Fruit fly (Drosophila melanogaster) whole organism, embryonic: ENCODE measurements around the gene Pgant2.

Experiments used
- B-H2 ChIP-seq: fragments of 200-800 bp; sonication (Bioruptor generic); optimal IDR thresholded peaks from 2 replicates; lab custom pipeline; 2018; ENCODE audit warnings: missing biosample characterization, mild to moderate bottlenecking, missing genetic modification characterization
- Blimp-1 ChIP-seq: fragments of 200-800 bp; sonication (Bioruptor generic); optimal IDR thresholded peaks from 3 replicates; lab custom pipeline; 2018; ENCODE audit warnings: missing biosample characterization, missing genetic modification characterization, mild to moderate bottlenecking, moderate library complexity, missing genetic modification reagents
- CG10209 ChIP-seq: fragments of 200-800 bp; sonication (Bioruptor generic); optimal IDR thresholded peaks from 3 replicates; lab custom pipeline; 2017; ENCODE audit warnings: missing biosample characterization, mild to moderate bottlenecking, missing genetic modification characterization, missing genetic modification reagents
- CG10267 ChIP-seq: fragments of 200-800 bp; sonication (Bioruptor generic); optimal IDR thresholded peaks from 2 replicates; lab custom pipeline; 2018; ENCODE audit warnings: missing biosample characterization, mild to moderate bottlenecking, missing genetic modification characterization, moderate library complexity
- CG10979 ChIP-seq: fragments of 200-800 bp; sonication (Bioruptor generic); optimal IDR thresholded peaks from 2 replicates; lab custom pipeline; 2018; ENCODE audit warnings: missing biosample characterization, mild to moderate bottlenecking, missing genetic modification characterization, moderate library complexity
- CG11085 ChIP-seq: fragments of 200-800 bp; sonication (Bioruptor generic); IDR thresholded peaks from 2 replicates; pipeline ENCODE4 v1.3.6; 2022; ENCODE audit warnings: missing biosample characterization, missing genetic modification characterization
- CG11247 ChIP-seq: fragments of 200-800 bp; sonication (Bioruptor generic); IDR thresholded peaks from 2 replicates; pipeline ENCODE4 v1.3.6; 2022; ENCODE audit warnings: missing biosample characterization, missing genetic modification characterization
- CG1233 ChIP-seq: fragments of 200-800 bp; sonication (Bioruptor generic); optimal IDR thresholded peaks from 4 replicates; lab custom pipeline; 2018; ENCODE audit warnings: missing biosample characterization, mild to moderate bottlenecking, missing genetic modification characterization
- CG14441 ChIP-seq: fragments of 200-800 bp; sonication (Bioruptor generic); IDR thresholded peaks from 2 replicates; pipeline ENCODE4 v1.3.6; 2022; ENCODE audit warnings: missing biosample characterization, missing genetic modification characterization
- CG16815 ChIP-seq: fragments of 200-800 bp; sonication (Bioruptor generic); optimal IDR thresholded peaks from 3 replicates; lab custom pipeline; 2017; ENCODE audit warnings: missing biosample characterization, mild to moderate bottlenecking, missing genetic modification characterization
- CG17802 ChIP-seq: fragments of 200-800 bp; sonication (Bioruptor generic); optimal IDR thresholded peaks from 2 replicates; lab custom pipeline; 2018; ENCODE audit warnings: missing biosample characterization, mild to moderate bottlenecking, missing genetic modification characterization, moderate library complexity
- CG17912 ChIP-seq: fragments of 200-800 bp; sonication (Bioruptor generic); optimal IDR thresholded peaks from 2 replicates; lab custom pipeline; 2018; ENCODE audit warnings: missing biosample characterization, mild to moderate bottlenecking, missing genetic modification characterization
- CG2120 ChIP-seq: fragments of 200-800 bp; sonication (Bioruptor generic); optimal IDR thresholded peaks from 3 replicates; lab custom pipeline; 2016; ENCODE audit warnings: missing biosample characterization, missing genetic modification characterization
- CG30403 ChIP-seq: fragments of 200-800 bp; sonication (Bioruptor generic); optimal IDR thresholded peaks from 3 replicates; lab custom pipeline; 2016; ENCODE audit warnings: missing biosample characterization, missing genetic modification characterization
- CG43689 ChIP-seq: fragments of 200-800 bp; sonication (Bioruptor generic); IDR thresholded peaks from 2 replicates; pipeline ENCODE4 v1.3.6; 2022; ENCODE audit warnings: missing biosample characterization, missing genetic modification characterization
- CG4404 ChIP-seq: fragments of 200-800 bp; sonication (Bioruptor generic); IDR thresholded peaks from 2 replicates; pipeline ENCODE4 v1.3.6; 2022; ENCODE audit warnings: missing biosample characterization, missing genetic modification characterization
- CG6689 ChIP-seq: fragments of 200-800 bp; sonication (Bioruptor generic); IDR thresholded peaks from 2 replicates; pipeline ENCODE4 v1.3.6; 2022; ENCODE audit warnings: missing biosample characterization, missing genetic modification characterization
- CG7928 ChIP-seq: fragments of 200-800 bp; sonication (Bioruptor generic); optimal IDR thresholded peaks from 2 replicates; lab custom pipeline; 2017; ENCODE audit warnings: missing biosample characterization, mild to moderate bottlenecking, missing genetic modification characterization
- CG8944 ChIP-seq: fragments of 200-800 bp; sonication (Bioruptor generic); optimal IDR thresholded peaks from 3 replicates; lab custom pipeline; 2016; ENCODE audit warnings: missing biosample characterization, missing genetic modification characterization
- CG9437 ChIP-seq: fragments of 200-800 bp; sonication (Bioruptor generic); optimal IDR thresholded peaks from 2 replicates; lab custom pipeline; 2018; ENCODE audit warnings: missing biosample characterization, mild to moderate bottlenecking, missing genetic modification characterization
- CG9817 ChIP-seq: fragments of 200-800 bp; sonication (Bioruptor generic); optimal IDR thresholded peaks from 2 replicates; lab custom pipeline; 2018; ENCODE audit warnings: missing biosample characterization, mild to moderate bottlenecking, missing genetic modification characterization, moderate library complexity
- CG9876 ChIP-seq: fragments of 200-800 bp; sonication (Bioruptor generic); optimal IDR thresholded peaks from 2 replicates; lab custom pipeline; 2016; ENCODE audit warnings: missing biosample characterization, missing genetic modification characterization
- CoRest ChIP-seq: fragments of 200-800 bp; sonication (Bioruptor generic); optimal IDR thresholded peaks from 3 replicates; lab custom pipeline; 2018; ENCODE audit warnings: missing biosample characterization, mild to moderate bottlenecking, missing genetic modification characterization, moderate library complexity
- E2f2 ChIP-seq: fragments of 200-800 bp; sonication (Bioruptor generic); IDR thresholded peaks from 2 replicates; pipeline ENCODE4 v1.3.6; 2022; ENCODE audit warnings: missing biosample characterization, missing genetic modification characterization
- Ets65A ChIP-seq: fragments of 200-800 bp; sonication (Bioruptor generic); peaks from one replicate; lab custom pipeline; 2016; ENCODE audit warnings: missing biosample characterization, missing genetic modification characterization
- Fer3 ChIP-seq: fragments of 200-800 bp; sonication (Bioruptor generic); optimal IDR thresholded peaks from 2 replicates; lab custom pipeline; 2018; ENCODE audit warnings: missing biosample characterization, mild to moderate bottlenecking, missing genetic modification characterization, moderate library complexity
- Hr51 ChIP-seq, 2 experiments: fragments of 200-800 bp; sonication (Bioruptor generic); optimal IDR thresholded peaks; 2 replicates in 1 of 2; 3 replicates in 1 of 2; lab custom pipeline; 2016 to 2018; ENCODE audit warnings: missing biosample characterization in 2 of 2, missing genetic modification characterization in 2 of 2, mild to moderate bottlenecking in 1 of 2, moderate library complexity in 1 of 2
- Kr ChIP-seq: fragments of 200-800 bp; sonication (Bioruptor generic); optimal IDR thresholded peaks from 2 replicates; lab custom pipeline; 2017; ENCODE audit warnings: missing biosample characterization, mild to moderate bottlenecking, missing genetic modification characterization
- Meics ChIP-seq: fragments of 200-800 bp; sonication (Bioruptor generic); optimal IDR thresholded peaks from 2 replicates; lab custom pipeline; 2017; ENCODE audit warnings: missing biosample characterization, mild to moderate bottlenecking, missing genetic modification characterization
- Mes4 ChIP-seq: fragments of 200-800 bp; sonication (Bioruptor generic); optimal IDR thresholded peaks from 2 replicates; lab custom pipeline; 2016; ENCODE audit warnings: missing biosample characterization, missing genetic modification characterization
- Oli ChIP-seq: fragments of 200-800 bp; sonication (Bioruptor generic); optimal IDR thresholded peaks from 2 replicates; lab custom pipeline; 2018; ENCODE audit warnings: missing biosample characterization, mild to moderate bottlenecking, missing genetic modification characterization, moderate library complexity
- Pdp1 ChIP-seq, 2 experiments: fragments of 200-800 bp; sonication (Bioruptor generic); optimal IDR thresholded peaks; 3 replicates each; lab custom pipeline; 2016; ENCODE audit warnings: missing biosample characterization in 2 of 2, missing genetic modification characterization in 2 of 2, mild to moderate bottlenecking in 1 of 2, moderate library complexity in 1 of 2
- Sox102F ChIP-seq: fragments of 200-800 bp; sonication (Bioruptor generic); optimal IDR thresholded peaks from 2 replicates; lab custom pipeline; 2018; ENCODE audit warnings: missing biosample characterization, mild to moderate bottlenecking, missing genetic modification characterization, moderate library complexity
- abd-A ChIP-seq: fragments of 200-800 bp; sonication (Bioruptor generic); optimal IDR thresholded peaks from 3 replicates; lab custom pipeline; 2019; ENCODE audit warnings: missing biosample characterization, mild to moderate bottlenecking, missing genetic modification characterization, moderate library complexity
- ara ChIP-seq: fragments of 200-800 bp; sonication (Bioruptor generic); IDR thresholded peaks from 2 replicates; pipeline ENCODE4 v1.3.6; 2022; ENCODE audit warnings: missing biosample characterization, missing genetic modification characterization
- bsh ChIP-seq, 2 experiments: fragments of 200-800 bp; sonication (Bioruptor generic); optimal IDR thresholded peaks; 2 replicates each; lab custom pipeline; 2017 to 2018; ENCODE audit warnings: mild to moderate bottlenecking in 2 of 2, missing biosample characterization in 2 of 2, missing genetic modification characterization in 2 of 2, moderate library complexity in 1 of 2
- ci ChIP-seq: fragments of 200-800 bp; sonication (Bioruptor generic); IDR thresholded peaks from 3 replicates; pipeline ENCODE4 v1.3.6; 2022; ENCODE audit warnings: missing biosample characterization, missing genetic modification characterization
- crc ChIP-seq: fragments of 200-800 bp; sonication (Bioruptor generic); optimal IDR thresholded peaks from 2 replicates; lab custom pipeline; 2016; ENCODE audit warnings: missing biosample characterization, missing genetic modification characterization
- dmrt99B ChIP-seq: fragments of 200-800 bp; sonication (Bioruptor generic); optimal IDR thresholded peaks from 2 replicates; lab custom pipeline; 2018; ENCODE audit warnings: missing biosample characterization, mild to moderate bottlenecking, missing genetic modification characterization, moderate library complexity
- dpn ChIP-seq, 2 experiments: fragments of 200-800 bp; sonication (Bioruptor generic); optimal IDR thresholded peaks; 3 replicates each; lab custom pipeline; 2016; ENCODE audit warnings: missing biosample characterization in 2 of 2, missing genetic modification characterization in 2 of 2
- emc ChIP-seq: fragments of 200-800 bp; sonication (Bioruptor generic); optimal IDR thresholded peaks from 2 replicates; lab custom pipeline; 2016; ENCODE audit warnings: missing biosample characterization, missing genetic modification characterization
- h ChIP-seq: fragments of >200 bp; optimal IDR thresholded peaks from 2 replicates; lab custom pipeline; 2017
- mam ChIP-seq: fragments of 200-800 bp; sonication (Bioruptor generic); optimal IDR thresholded peaks from 3 replicates; lab custom pipeline; 2016; ENCODE audit warnings: missing biosample characterization, missing genetic modification characterization
- nerfin-1 ChIP-seq: fragments of 200-800 bp; sonication (Bioruptor generic); optimal IDR thresholded peaks from 3 replicates; lab custom pipeline; 2019; ENCODE audit warnings: missing biosample characterization, mild to moderate bottlenecking, missing genetic modification characterization, moderate library complexity
- pan ChIP-seq, 4 experiments: fragments of >200 bp in 3 of 4; fragments of 200-800 bp in 1 of 4; sonication (Bioruptor generic) in 1 of 4; optimal IDR thresholded peaks in 3 of 4; IDR thresholded peaks in 1 of 4; 2 replicates each; pipeline versions ENCODE4 v1.3.6 to Lab custom; 2017 to 2022; ENCODE audit warnings: missing biosample characterization in 2 of 4, missing genetic modification characterization in 2 of 4, mixed read lengths in 1 of 4
- pho ChIP-seq: fragments of 200-800 bp; sonication (Bioruptor generic); optimal IDR thresholded peaks from 2 replicates; lab custom pipeline; 2016; ENCODE audit warnings: missing biosample characterization, missing genetic modification characterization
- row ChIP-seq: fragments of 200-800 bp; sonication (Bioruptor generic); IDR thresholded peaks from 3 replicates; pipeline ENCODE4 v1.3.6; 2022; ENCODE audit warnings: missing biosample characterization, missing genetic modification characterization
- seq ChIP-seq: fragments of 200-800 bp; sonication (Bioruptor generic); IDR thresholded peaks from 2 replicates; pipeline ENCODE4 v1.3.6; 2022; ENCODE audit warnings: missing biosample characterization, missing genetic modification characterization
- tio ChIP-seq: fragments of 200-800 bp; sonication (Bioruptor generic); optimal IDR thresholded peaks from 2 replicates; lab custom pipeline; 2017; ENCODE audit warnings: missing biosample characterization, missing genetic modification characterization, inconsistent platforms

Pgant2 gene

dm6 chr2L:3436347-3436746 is 9.8 kb upstream of the Pgant2 start (continued):
- TF ChIP-seq dmrt99B (tag; lab: Kevin White, UChicago) (peak; percentile 28), abd-A (tag; lab: Kevin White, UChicago) (no peak), CG14441 (GFP tag; lab: Robert Waterston, UW) (peak; percentile 21; the same call in 1 of the 2 replicates), Hr51 (GFP tag; optimal IDR thresholded peaks at IDR 0.05; lab: Kevin White, UChicago) (peak in 1 of 2 experiments; percentile 44), CG11085 (GFP tag; lab: Robert Waterston, UW) (no peak), seq (no peak)
- TF ChIP-seq, all 482 proteins: peak for 15

dm6 chr2L:3435086-3435485 is 8.6 kb upstream of the Pgant2 start:
- TF ChIP-seq CG11247 (GFP tag; lab: Robert Waterston, UW), result no peak
- peak; percentile 57 for TF ChIP-seq CG10979 (tag; lab: Kevin White, UChicago)
- no peak for TF ChIP-seq Meics (GFP tag; lab: Kevin White, UChicago)
- TF ChIP-seq Blimp-1 (GFP tag; lab: Kevin White, UChicago), result peak; percentile 52
- TF ChIP-seq CG43689 (GFP tag; lab: Robert Waterston, UW), result no peak
- peak; percentile 58; the same call in 1 of the 2 replicates for TF ChIP-seq ara (GFP tag; lab: Robert Waterston, UW)
- peak; percentile 22 for TF ChIP-seq CG16815 (GFP tag; lab: Kevin White, UChicago)
- TF ChIP-seq pho (GFP tag; lab: Kevin White, UChicago), result no peak
- TF ChIP-seq bsh (GFP tag; optimal IDR thresholded peaks at IDR 0.05; lab: Kevin White, UChicago), result peak in 1 of 2 experiments; percentile 65
- peak; percentile 7 for TF ChIP-seq nerfin-1 (tag; lab: Kevin White, UChicago)
- peak; percentile 14 for TF ChIP-seq CG8944
- peak; percentile 89 for TF ChIP-seq Ets65A
- no peak for TF ChIP-seq CG9437
- peak; percentile 6 to 18 for TF ChIP-seq dpn (GFP tag; optimal IDR thresholded peaks at IDR 0.05; lab: Kevin White, UChicago)
- TF ChIP-seq CG17802 (tag; lab: Kevin White, UChicago), result no peak
- peak; percentile 12 for TF ChIP-seq CG9876 (GFP tag; lab: Kevin White, UChicago)
- no peak for TF ChIP-seq Kr (GFP tag; lab: Kevin White, UChicago)
- TF ChIP-seq CG30403 (GFP tag; lab: Kevin White, UChicago), result peak; percentile 37
- TF ChIP-seq emc (GFP tag; lab: Kevin White, UChicago), result no peak
- peak; percentile 13 for TF ChIP-seq CoRest (tag; lab: Kevin White, UChicago)
- TF ChIP-seq pan (optimal IDR thresholded peaks at IDR 0.05; lab: Kevin White, UChicago), result no peak
- peak in 1 of 2 experiments; percentile 45 for TF ChIP-seq pan (GFP tag; optimal IDR thresholded peaks at IDR 0.05 in 1 of 2, IDR thresholded peaks at IDR 0.05 in 1 of 2)
- peak; percentile 53 for TF ChIP-seq CG10209 (GFP tag; lab: Kevin White, UChicago)
- TF ChIP-seq CG2120 (GFP tag; lab: Kevin White, UChicago), result no peak
- TF ChIP-seq row (GFP tag; lab: Robert Waterston, UW), result peak; percentile 64
- no peak for TF ChIP-seq tio (GFP tag; lab: Kevin White, UChicago)
- peak in 1 of 2 experiments; percentile 33 for TF ChIP-seq Pdp1 (GFP tag; optimal IDR thresholded peaks at IDR 0.05; lab: Kevin White, UChicago)
- TF ChIP-seq h (lab: Kevin White, UChicago), result no peak
- TF ChIP-seq Oli, result peak; percentile 59
- no peak for TF ChIP-seq mam (GFP tag; lab: Kevin White, UChicago)
- peak; percentile 75; the same call in 2 of the 3 replicates for TF ChIP-seq ci
- TF ChIP-seq CG17912 (GFP tag; lab: Kevin White, UChicago), result no peak
- TF ChIP-seq E2f2 (GFP tag; lab: Robert Waterston, UW), result peak; percentile 31; the same call in 1 of the 2 replicates
- peak; percentile 60 for TF ChIP-seq Sox102F (GFP tag; lab: Kevin White, UChicago)
- TF ChIP-seq Fer3 (tag; lab: Kevin White, UChicago), result no peak
- no peak for TF ChIP-seq B-H2
- no peak for TF ChIP-seq Mes4 (GFP tag; lab: Kevin White, UChicago)
- TF ChIP-seq CG1233 (GFP tag; lab: Kevin White, UChicago), result peak; percentile 4
- peak; percentile 19 for TF ChIP-seq CG10267
- peak; percentile 70 for TF ChIP-seq CG6689 (GFP tag; lab: Robert Waterston, UW)
- peak; percentile 32 for TF ChIP-seq CG4404 (GFP tag; lab: Robert Waterston, UW)
- no peak for TF ChIP-seq CG7928 (GFP tag; lab: Kevin White, UChicago)
- no peak for TF ChIP-seq CG9817 (tag; lab: Kevin White, UChicago)
- TF ChIP-seq crc (GFP tag; lab: Kevin White, UChicago), result no peak
